Worm (Caenorhabditis elegans): ENCODE data around the gene aexr-1.

DNA sequence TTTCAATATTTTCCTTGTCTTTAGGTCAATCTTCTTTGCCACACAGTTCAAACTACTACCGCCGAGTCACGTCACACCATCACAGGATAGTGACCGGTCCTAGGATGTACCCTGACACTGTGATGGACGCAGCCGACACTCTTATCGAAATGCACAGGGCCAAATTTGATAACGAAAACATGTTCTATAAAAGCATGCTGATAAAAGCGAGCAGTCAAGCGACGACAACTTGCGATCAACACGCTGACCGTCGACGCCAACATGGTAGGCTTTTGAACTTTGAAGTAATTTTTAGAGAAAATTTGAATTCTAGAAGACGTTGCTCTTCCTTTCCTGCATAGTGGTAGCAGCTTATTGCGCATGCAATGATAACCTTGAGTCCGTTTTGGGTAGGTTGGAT is 28.1 kb downstream of the aexr-1 start, which contains the start of gene cpr-6:
- TF ChIP-seq tbx-37 (GFP tag; conservative IDR thresholded peaks at IDR 0.05) = no peak
- no peak for TF ChIP-seq ceh-36 (tag; optimal IDR thresholded peaks at IDR 0.05)
- no peak for TF ChIP-seq ama-1 (optimal IDR thresholded peaks at IDR 0.05)
- TF ChIP-seq ets-7 (tag; optimal IDR thresholded peaks at IDR 0.05) = no peak
- TF ChIP-seq hmbx-1 (tag; optimal IDR thresholded peaks at IDR 0.05) = no peak
- no peak for TF ChIP-seq ceh-13 (GFP tag; optimal IDR thresholded peaks at IDR 0.05)
- TF ChIP-seq sea-1 (GFP tag; conservative IDR thresholded peaks at IDR 0.05) = no peak
- no peak for TF ChIP-seq flt-1 (GFP tag; IDR thresholded peaks at IDR 0.05)
- TF ChIP-seq hnd-1 (tag; optimal IDR thresholded peaks at IDR 0.05) = no peak
- TF ChIP-seq scrt-1 (GFP tag; IDR thresholded peaks at IDR 0.05) = no peak
